Worm (Caenorhabditis elegans) whole organism, L2 larva: ENCODE results near the gene C01G12.7.

Experiments used
- aly-2 ChIP-seq: fragments of 150-350 bp; optimal IDR thresholded peaks from 2 replicates; lab custom pipeline; 2014; ENCODE audit warnings: missing biosample characterization, missing genetic modification characterization
- ceh-16 ChIP-seq: fragments of 150-350 bp; optimal IDR thresholded peaks from 2 replicates; lab custom pipeline; 2014; ENCODE audit warnings: missing biosample characterization, missing genetic modification characterization
- elt-1 ChIP-seq: fragments of 150-350 bp; optimal IDR thresholded peaks from 2 replicates; lab custom pipeline; 2014; ENCODE audit warnings: missing biosample characterization, missing genetic modification characterization
- elt-3 ChIP-seq: sonication (generic microtip); optimal IDR thresholded peaks from 2 replicates; lab custom pipeline; 2017; ENCODE audit warnings: missing biosample characterization, missing genetic modification characterization
- lin-11 ChIP-seq: fragments of 150-350 bp; sonication (generic microtip); optimal IDR thresholded peaks from 2 replicates; lab custom pipeline; 2014; ENCODE audit warnings: missing biosample characterization, missing genetic modification characterization, inconsistent platforms, mixed read lengths
- snpc-4 ChIP-seq: fragments of 150-350 bp; optimal IDR thresholded peaks from 2 replicates; lab custom pipeline; 2014; ENCODE audit warnings: missing biosample characterization, missing genetic modification characterization
- unc-39 ChIP-seq: fragments of 150-350 bp; optimal IDR thresholded peaks from 2 replicates; lab custom pipeline; 2014; ENCODE audit warnings: missing biosample characterization, missing genetic modification characterization
- zag-1 ChIP-seq: fragments of 150-350 bp; optimal IDR thresholded peaks from 2 replicates; lab custom pipeline; 2014; ENCODE audit warnings: missing biosample characterization, missing genetic modification characterization
- ztf-1 ChIP-seq: fragments of 200-800 bp; sonication (Bioruptor generic); conservative IDR thresholded peaks from 2 replicates; pipeline ENCODE4 v1.3.6; 2022; ENCODE audit warnings: missing genetic modification characterization, missing compliant biosample characterization

- TF ChIP-seq elt-1 (tag; lab: Kevin White, UChicago) (no peak), snpc-4 (tag; lab: Kevin White, UChicago) (no peak), ceh-16 (tag; lab: Kevin White, UChicago) (no peak), unc-39 (no peak), zag-1 (no peak), elt-3 (tag; lab: Kevin White, UChicago) (no peak), ztf-1 (no peak), aly-2 (tag; lab: Kevin White, UChicago) (no peak), lin-11 (tag; lab: Kevin White, UChicago) (no peak)
These were observed 16.9 kb downstream of the C01G12.7 start for ce11 chrII:14574790-14575189.
